Fruit fly (Drosophila melanogaster) whole organism, pupa: ENCODE data around the gene Ork1.

ENCODE experiments used
- CG10348 ChIP-seq: fragments of 200-800 bp; sonication (Bioruptor generic); IDR thresholded peaks from 2 replicates; pipeline ENCODE4 v1.3.6; 2022; ENCODE audit warnings: missing biosample characterization, missing genetic modification characterization
- CG12605 ChIP-seq: fragments of 200-800 bp; sonication (Bioruptor generic); IDR thresholded peaks from 2 replicates; pipeline ENCODE4 v1.3.6; 2022; ENCODE audit warnings: missing biosample characterization, missing genetic modification characterization
- CG13204 ChIP-seq: fragments of 200-800 bp; sonication (Bioruptor generic); optimal IDR thresholded peaks from 2 replicates; lab custom pipeline; 2018; ENCODE audit warnings: missing biosample characterization, mild to moderate bottlenecking, missing genetic modification characterization, moderate library complexity
- CG14655 ChIP-seq: fragments of 200-800 bp; sonication (Bioruptor generic); optimal IDR thresholded peaks from 3 replicates; lab custom pipeline; 2017; ENCODE audit warnings: mild to moderate bottlenecking, missing biosample characterization, missing genetic modification reagents, missing genetic modification characterization
- CG15710 ChIP-seq: fragments of 200-800 bp; sonication (Bioruptor generic); optimal IDR thresholded peaks from 2 replicates; lab custom pipeline; 2018; ENCODE audit warnings: missing biosample characterization, mild to moderate bottlenecking, missing genetic modification characterization, moderate library complexity
- CG17806 ChIP-seq: fragments of 200-800 bp; sonication (Bioruptor generic); optimal IDR thresholded peaks from 2 replicates; lab custom pipeline; 2018; ENCODE audit warnings: missing biosample characterization, mild to moderate bottlenecking, missing genetic modification characterization, moderate library complexity
- CG32121 ChIP-seq: fragments of 200-800 bp; sonication (Bioruptor generic); IDR thresholded peaks from 2 replicates; pipeline ENCODE4 v1.3.6; 2022; ENCODE audit warnings: missing biosample characterization, missing genetic modification characterization
- CG34367 ChIP-seq: fragments of 200-800 bp; sonication (Bioruptor generic); optimal IDR thresholded peaks from 2 replicates; lab custom pipeline; 2018; ENCODE audit warnings: missing biosample characterization, mild to moderate bottlenecking, missing genetic modification characterization
- CG4496 ChIP-seq: fragments of 200-800 bp; sonication (Bioruptor generic); IDR thresholded peaks from 3 replicates; pipeline ENCODE4 v1.3.6; 2022; ENCODE audit warnings: missing biosample characterization, missing genetic modification characterization
- CG8159 ChIP-seq: fragments of 200-800 bp; sonication (Bioruptor generic); optimal IDR thresholded peaks from 3 replicates; lab custom pipeline; 2018; ENCODE audit warnings: missing biosample characterization, mild to moderate bottlenecking, missing genetic modification characterization, moderate library complexity
- CG8301 ChIP-seq: fragments of 200-800 bp; sonication (Bioruptor generic); optimal IDR thresholded peaks from 2 replicates; lab custom pipeline; 2018; ENCODE audit warnings: missing biosample characterization, mild to moderate bottlenecking, missing genetic modification characterization
- CG9948 ChIP-seq: fragments of 200-800 bp; sonication (Bioruptor generic); optimal IDR thresholded peaks from 2 replicates; lab custom pipeline; 2018; ENCODE audit warnings: missing biosample characterization, mild to moderate bottlenecking, missing genetic modification characterization, moderate library complexity
- D1 ChIP-seq: fragments of 200-800 bp; sonication (Bioruptor generic); optimal IDR thresholded peaks from 2 replicates; lab custom pipeline; 2018; ENCODE audit warnings: missing biosample characterization, mild to moderate bottlenecking, missing genetic modification characterization, moderate library complexity
- EcR ChIP-seq: fragments of 200-800 bp; sonication (Bioruptor generic); optimal IDR thresholded peaks from 3 replicates; lab custom pipeline; 2019; ENCODE audit warnings: missing biosample characterization, missing genetic modification characterization, mild to moderate bottlenecking, moderate library complexity, missing genetic modification reagents
- Ets98B ChIP-seq: fragments of 200-800 bp; sonication (Bioruptor generic); IDR thresholded peaks from 2 replicates; pipeline ENCODE4 v1.3.6; 2022; ENCODE audit warnings: missing biosample characterization, missing genetic modification characterization
- Pif1A ChIP-seq: fragments of 200-800 bp; sonication (Bioruptor generic); optimal IDR thresholded peaks from 3 replicates; lab custom pipeline; 2016; ENCODE audit warnings: missing biosample characterization, missing genetic modification characterization
- Pif1B ChIP-seq: fragments of 200-800 bp; sonication (Bioruptor generic); optimal IDR thresholded peaks from 3 replicates; lab custom pipeline; 2016; ENCODE audit warnings: missing biosample characterization, missing genetic modification characterization
- Snoo ChIP-seq: fragments of 200-800 bp; sonication (Bioruptor generic); optimal IDR thresholded peaks from 3 replicates; lab custom pipeline; 2017; ENCODE audit warnings: missing biosample characterization, mild to moderate bottlenecking, missing genetic modification characterization, inconsistent platforms
- fd96Ca ChIP-seq: fragments of 200-800 bp; sonication (Bioruptor generic); IDR thresholded peaks from 3 replicates; pipeline ENCODE4 v1.3.6; 2022; ENCODE audit warnings: missing biosample characterization, missing genetic modification characterization
- gl ChIP-seq: fragments of 200-800 bp; sonication (Bioruptor generic); optimal IDR thresholded peaks from 2 replicates; lab custom pipeline; 2018; ENCODE audit warnings: missing biosample characterization, mild to moderate bottlenecking, missing genetic modification characterization
- rn ChIP-seq: fragments of 200-800 bp; sonication (Bioruptor generic); IDR thresholded peaks from 2 replicates; pipeline ENCODE4 v1.3.6; 2022; ENCODE audit warnings: missing biosample characterization, missing genetic modification characterization

The Ork1 gene

dm6 chrX:10931250-10931649 is 40.2 kb upstream of the Ork1 start:
- TF ChIP-seq CG8159 (tag; lab: Kevin White, UChicago) (no peak), Pif1B (no peak), fd96Ca (GFP tag; lab: Robert Waterston, UW) (no peak), Ets98B (no peak), CG4496 (GFP tag; lab: Robert Waterston, UW) (no peak), EcR (GFP tag; lab: Kevin White, UChicago) (no peak), Snoo (tag; lab: Kevin White, UChicago) (no peak), D1 (tag; lab: Kevin White, UChicago) (no peak), CG8301 (tag; lab: Kevin White, UChicago) (no peak), CG17806 (tag; lab: Kevin White, UChicago) (no peak)
- TF ChIP-seq, all 21 proteins: peak for 0

DNA sequence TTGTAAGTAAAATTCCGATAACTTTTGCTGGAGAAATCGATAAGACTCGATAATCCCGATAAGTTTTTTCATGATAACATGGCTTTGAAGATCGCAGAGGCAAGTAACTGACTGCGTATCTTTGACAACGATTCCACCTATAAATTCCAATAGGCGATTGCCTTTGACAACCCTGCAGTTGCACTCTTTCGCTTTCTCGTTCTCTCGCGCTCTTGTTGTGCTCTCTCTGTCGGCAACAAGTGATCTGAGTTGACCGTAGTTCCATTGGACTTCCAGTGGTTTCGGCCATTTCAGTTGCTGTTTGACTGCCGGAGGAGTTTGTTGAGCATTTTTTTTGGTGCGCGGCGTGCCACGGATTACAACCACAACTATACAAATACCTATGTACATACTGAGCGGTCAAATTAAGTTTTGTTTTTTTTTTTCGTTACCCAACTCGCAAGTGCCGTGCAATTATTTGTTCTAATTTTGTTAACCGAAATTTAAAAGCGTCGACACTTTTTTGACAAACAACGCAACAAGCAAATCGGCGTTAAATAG is 39.6 kb upstream of the Ork1 start, which contains the start of gene Myo10A:
Myo10A (plus strand) TSS at position 288 of the 540 bp plus-strand sequence.
- TF ChIP-seq CG4496 (GFP tag; lab: Robert Waterston, UW) (0 out of 3 replicates have a peak, but pooled peaks have one; percentile 16), CG13204 (GFP tag; lab: Kevin White, UChicago) (no peak)
- TF ChIP-seq, all 21 proteins: peak for 1

- no peak for TF ChIP-seq Pif1A (GFP tag; lab: Kevin White, UChicago)
- TF ChIP-seq CG8159 (tag; lab: Kevin White, UChicago) = no peak
- no peak for TF ChIP-seq Snoo (tag; lab: Kevin White, UChicago)
- no peak for TF ChIP-seq CG32121 (GFP tag; lab: Robert Waterston, UW)
- no peak for TF ChIP-seq gl
- no peak for TF ChIP-seq rn (GFP tag; lab: Robert Waterston, UW)
- TF ChIP-seq CG10348 = no peak
- no peak for TF ChIP-seq CG12605 (GFP tag; lab: Robert Waterston, UW)
- TF ChIP-seq Pif1B = no peak
- TF ChIP-seq CG13204 (GFP tag; lab: Kevin White, UChicago) = no peak
- TF ChIP-seq D1 (tag; lab: Kevin White, UChicago) = no peak
- TF ChIP-seq CG34367 (tag; lab: Kevin White, UChicago) = no peak
- no peak for TF ChIP-seq CG9948
- TF ChIP-seq CG14655 (GFP tag; lab: Kevin White, UChicago) = no peak
Observed at dm6 chrX:10929613-10930012, 38.6 kb upstream of the Ork1 start.

DNA sequence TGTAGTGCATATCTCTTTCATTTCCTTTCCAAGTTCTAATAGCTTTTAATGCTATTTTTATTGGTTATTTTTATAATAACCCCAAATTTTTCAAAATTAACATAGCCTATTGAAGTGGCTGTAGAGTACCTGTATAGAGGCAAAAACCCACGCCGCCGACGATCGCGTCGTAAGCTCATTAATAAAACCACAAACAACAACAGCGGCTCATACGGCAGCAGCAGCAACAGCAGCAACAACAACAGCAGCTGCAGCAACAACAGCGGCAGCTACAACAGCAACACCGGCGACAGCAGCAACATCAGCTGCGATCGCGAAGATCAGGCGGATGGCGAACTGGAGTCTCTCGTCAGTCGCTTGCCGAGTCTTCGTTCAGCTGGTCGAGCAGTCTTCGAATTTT is 36.1 kb upstream of the Ork1 start, which contains the start of gene CG2145:
CG2145 (plus strand) TSS at position 290 of the 400 bp plus-strand sequence.
- TF ChIP-seq CG34367 (tag; lab: Kevin White, UChicago) = no peak
- peak; percentile 24 for TF ChIP-seq EcR (GFP tag; lab: Kevin White, UChicago)
- no peak for TF ChIP-seq D1 (tag; lab: Kevin White, UChicago)
- TF ChIP-seq CG12605 (GFP tag; lab: Robert Waterston, UW) = peak; percentile 67
- TF ChIP-seq CG17806 (tag; lab: Kevin White, UChicago) = peak; percentile 2
- peak; percentile 13 for TF ChIP-seq Pif1A (GFP tag; lab: Kevin White, UChicago)
- peak; percentile 29 for TF ChIP-seq CG8159 (tag; lab: Kevin White, UChicago)
- no peak for TF ChIP-seq CG14655 (GFP tag; lab: Kevin White, UChicago)
- peak; percentile 18 for TF ChIP-seq CG15710 (tag; lab: Kevin White, UChicago)
- TF ChIP-seq rn (GFP tag; lab: Robert Waterston, UW) = no peak
- peak; percentile 92 for TF ChIP-seq fd96Ca (GFP tag; lab: Robert Waterston, UW)
- peak; percentile 92 for TF ChIP-seq Ets98B
- no peak for TF ChIP-seq CG9948
- peak; percentile 86 for TF ChIP-seq CG32121 (GFP tag; lab: Robert Waterston, UW)
- TF ChIP-seq CG13204 (GFP tag; lab: Kevin White, UChicago) = peak; percentile 91
- no peak for TF ChIP-seq gl
- peak; percentile 57 for TF ChIP-seq Pif1B
- peak; percentile 86 for TF ChIP-seq CG4496 (GFP tag; lab: Robert Waterston, UW)
- TF ChIP-seq CG8301 (tag; lab: Kevin White, UChicago) = no peak
- TF ChIP-seq CG10348 = no peak
- peak; percentile 31 for TF ChIP-seq Snoo (tag; lab: Kevin White, UChicago)

dm6 chrX:10926245-10926644 is 35.2 kb upstream of the Ork1 start:
- TF ChIP-seq CG12605 (GFP tag; lab: Robert Waterston, UW) (no peak), Snoo (tag; lab: Kevin White, UChicago) (no peak), EcR (GFP tag; lab: Kevin White, UChicago) (no peak), Pif1A (GFP tag; lab: Kevin White, UChicago) (no peak), CG14655 (GFP tag; lab: Kevin White, UChicago) (no peak), D1 (tag; lab: Kevin White, UChicago) (no peak), CG34367 (tag; lab: Kevin White, UChicago) (no peak), fd96Ca (GFP tag; lab: Robert Waterston, UW) (no peak), CG4496 (GFP tag; lab: Robert Waterston, UW) (no peak), CG17806 (tag; lab: Kevin White, UChicago) (no peak), CG32121 (GFP tag; lab: Robert Waterston, UW) (no peak), CG8301 (tag; lab: Kevin White, UChicago) (no peak), CG8159 (tag; lab: Kevin White, UChicago) (no peak)
- TF ChIP-seq, all 21 proteins: peak for 0

- TF ChIP-seq Pif1B = no peak
- peak; percentile 51 for TF ChIP-seq CG13204 (GFP tag; lab: Kevin White, UChicago)
Observed at dm6 chrX:10923711-10924281, 32.7 kb upstream of the Ork1 start, which contains the start of gene v. Gene v, plus strand, starts transcription at chrX:10923972.
